Worm (Caenorhabditis elegans) whole organism, L4/young adult: Measurements from ENCODE around the gene pgl-2.

Experiments used
- W03F9.2 ChIP-seq: fragments of 150-350 bp; optimal IDR thresholded peaks from 2 replicates; lab custom pipeline; 2014; ENCODE audit warnings: missing biosample characterization, missing genetic modification characterization
- dao-5 ChIP-seq: sonication (generic microtip); optimal IDR thresholded peaks from 2 replicates; lab custom pipeline; 2016; ENCODE audit warnings: missing genotype, missing genetic modification characterization, moderate library complexity, missing compliant biosample characterization
- him-1 ChIP-seq: sonication (generic microtip); optimal IDR thresholded peaks from 2 replicates; lab custom pipeline; 2016; ENCODE audit warnings: missing genotype, missing genetic modification reagents, missing genetic modification characterization, missing compliant biosample characterization

DNA sequence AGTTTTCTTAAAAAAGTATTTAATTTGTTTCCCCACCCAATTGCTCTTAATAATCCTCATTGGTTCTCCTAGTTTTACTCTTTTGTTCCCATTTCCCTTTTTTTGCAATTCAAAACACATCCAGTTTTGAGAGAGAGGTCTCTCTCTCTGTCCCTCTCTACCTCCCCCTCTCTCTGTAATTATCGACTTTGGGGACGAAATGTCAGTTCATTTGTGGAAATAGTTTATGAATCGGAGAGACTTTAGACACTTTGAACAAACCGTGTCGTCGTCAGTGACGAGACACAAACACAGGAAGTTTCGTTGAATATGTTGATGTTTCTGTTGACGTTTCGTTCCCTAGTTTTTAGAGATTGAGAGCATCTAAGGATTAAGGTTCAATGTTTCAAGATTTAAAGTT lies 12.1 kb downstream of the pgl-2 start:
- TF ChIP-seq him-1 (tag; lab: Kevin White, UChicago) = no peak
- TF ChIP-seq W03F9.2 (tag; lab: Kevin White, UChicago) = no peak
- no peak for TF ChIP-seq dao-5 (tag; lab: Kevin White, UChicago)
